Fruit fly (Drosophila melanogaster): ENCODE results near the gene CG13599.

- TF ChIP-seq Meics (GFP tag; optimal IDR thresholded peaks at IDR 0.05) (no peak), CG13296 (GFP tag; optimal IDR thresholded peaks at IDR 0.05) (no peak), CG43689 (GFP tag; IDR thresholded peaks at IDR 0.05) (no peak), sqz (GFP tag; optimal IDR thresholded peaks at IDR 0.05) (no peak)
Observed at dm6 chr3R:23960865-23961264, 29.4 kb downstream of the CG13599 start.
